Worm (Caenorhabditis elegans) whole organism, early embryonic: Measurements from ENCODE around the gene Y10G11A.1.

ENCODE experiments used
- B0310.2 ChIP-seq: sonication (generic microtip); optimal IDR thresholded peaks from 2 replicates; lab custom pipeline; 2016; ENCODE audit warnings: mild to moderate bottlenecking, missing genetic modification characterization, missing compliant biosample characterization
- F13C5.2 ChIP-seq: sonication (generic microtip); optimal IDR thresholded peaks from 2 replicates; lab custom pipeline; 2017; ENCODE audit warnings: mild to moderate bottlenecking, missing genetic modification characterization, inconsistent platforms, missing compliant biosample characterization
- aly-1 ChIP-seq: sonication (generic microtip); optimal IDR thresholded peaks from 2 replicates; lab custom pipeline; 2016; ENCODE audit warnings: missing genetic modification characterization, missing compliant biosample characterization
- ama-1 ChIP-seq: fragments of 150-350 bp; optimal IDR thresholded peaks from 2 replicates; lab custom pipeline; 2014
- ceh-13 ChIP-seq: fragments of 200-800 bp; sonication (Bioruptor generic); optimal IDR thresholded peaks from 2 replicates; lab custom pipeline; 2018; ENCODE audit warnings: mild to moderate bottlenecking, missing genetic modification characterization, missing compliant biosample characterization
- ceh-36 ChIP-seq: sonication (generic microtip); optimal IDR thresholded peaks from 2 replicates; lab custom pipeline; 2016; ENCODE audit warnings: missing genetic modification characterization, inconsistent platforms, missing compliant biosample characterization
- ets-7 ChIP-seq: sonication (generic microtip); optimal IDR thresholded peaks from 2 replicates; lab custom pipeline; 2016; ENCODE audit warnings: missing genotype, missing genetic modification characterization, missing compliant biosample characterization
- flt-1 ChIP-seq: fragments of 200-800 bp; sonication (Bioruptor generic); IDR thresholded peaks from 2 replicates; pipeline ENCODE4 v1.3.6; 2022; ENCODE audit warnings: missing genetic modification characterization, missing compliant biosample characterization
- hmbx-1 ChIP-seq: sonication (generic microtip); optimal IDR thresholded peaks from 2 replicates; lab custom pipeline; 2016; ENCODE audit warnings: mild to moderate bottlenecking, missing genetic modification characterization, missing compliant biosample characterization
- hmg-4 ChIP-seq: fragments of 200-800 bp; sonication (Bioruptor generic); optimal IDR thresholded peaks from 2 replicates; lab custom pipeline; 2018; ENCODE audit warnings: mild to moderate bottlenecking, missing genetic modification characterization, missing compliant biosample characterization
- hnd-1 ChIP-seq: sonication (generic microtip); optimal IDR thresholded peaks from 2 replicates; lab custom pipeline; 2016; ENCODE audit warnings: missing genetic modification characterization, missing compliant biosample characterization
- pes-1 ChIP-seq: fragments of 200-800 bp; sonication (Bioruptor generic); IDR thresholded peaks from 2 replicates; pipeline ENCODE4 v1.3.6; 2022; ENCODE audit warnings: missing genetic modification reagents, missing genetic modification characterization, missing compliant biosample characterization
- scrt-1 ChIP-seq: fragments of 200-800 bp; sonication (Bioruptor generic); IDR thresholded peaks from 2 replicates; pipeline ENCODE4 v1.3.6; 2022; ENCODE audit warnings: missing genetic modification characterization, missing compliant biosample characterization
- sea-1 ChIP-seq: fragments of 200-800 bp; sonication (Bioruptor generic); conservative IDR thresholded peaks from 2 replicates; pipeline ENCODE4 v1.3.6; 2022; ENCODE audit warnings: missing genetic modification characterization, missing compliant biosample characterization
- tbx-11 ChIP-seq: fragments of 200-800 bp; sonication (Bioruptor generic); IDR thresholded peaks from 2 replicates; pipeline ENCODE4 v1.3.6; 2022; ENCODE audit warnings: missing genetic modification characterization, missing compliant biosample characterization
- tbx-37 ChIP-seq: fragments of 200-800 bp; sonication (Bioruptor generic); conservative IDR thresholded peaks from 2 replicates; pipeline ENCODE4 v1.3.6; 2022; ENCODE audit warnings: missing genetic modification reagents, missing genetic modification characterization, missing compliant biosample characterization
- tra-4 ChIP-seq: sonication (generic microtip); optimal IDR thresholded peaks from 2 replicates; lab custom pipeline; 2017; ENCODE audit warnings: missing genetic modification characterization, missing compliant biosample characterization

Y10G11A.1 gene

DNA sequence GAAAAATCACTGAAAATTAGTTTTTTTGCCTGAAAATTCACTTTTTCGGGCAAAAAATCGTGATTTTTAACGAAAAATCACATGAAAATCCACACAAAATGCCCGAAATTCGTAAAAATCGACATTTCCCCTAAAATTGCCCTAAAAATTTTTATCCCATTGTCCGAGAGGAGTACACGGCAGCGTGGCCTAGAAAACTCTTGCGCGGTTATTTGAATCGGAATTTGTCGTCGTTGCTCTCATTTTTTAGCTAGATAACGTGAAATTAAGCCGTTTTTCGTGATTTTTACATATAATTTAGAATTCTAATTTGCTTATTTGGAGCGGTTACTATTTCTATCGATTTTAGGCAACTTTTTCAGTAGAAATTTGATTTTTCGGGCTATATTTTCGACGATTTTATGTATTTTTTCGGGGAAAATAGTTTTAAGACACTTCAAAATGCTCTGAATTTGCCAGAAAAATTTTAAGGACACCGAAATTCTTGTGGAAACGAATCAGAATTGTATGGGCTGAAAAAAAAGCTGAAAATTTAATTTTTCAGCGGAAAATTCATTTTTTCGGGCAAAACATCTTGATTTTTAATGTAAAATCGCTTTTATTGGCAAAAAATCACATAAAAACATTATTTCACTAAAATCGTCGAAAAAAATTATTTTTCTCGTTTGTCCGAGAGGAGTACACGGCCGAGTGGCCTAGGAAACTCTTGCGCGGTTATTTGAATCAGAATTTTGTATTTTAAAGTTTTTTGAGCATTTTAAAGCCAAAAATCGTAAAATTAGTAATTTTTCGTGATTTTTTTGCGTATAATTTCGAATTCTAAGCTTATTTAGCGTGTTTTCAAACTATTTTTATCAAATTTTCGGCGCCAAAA, 9.1 kb upstream of the Y10G11A.1 start:
- TF ChIP-seq sea-1: 0 out of 2 replicates have a peak, but pooled peaks have one; percentile 9
- no peak for TF ChIP-seq B0310.2 (tag; lab: Kevin White, UChicago)
- no peak for TF ChIP-seq tbx-11
- peak; percentile 74 for TF ChIP-seq pes-1 (GFP tag; lab: Robert Waterston, UW)
- no peak for TF ChIP-seq ceh-36 (tag; lab: Kevin White, UChicago)
- peak; percentile 80 for TF ChIP-seq tbx-37 (GFP tag; lab: Robert Waterston, UW)
- TF ChIP-seq hmg-4 (GFP tag; lab: Kevin White, UChicago): no peak
- TF ChIP-seq ets-7: no peak
- no peak for TF ChIP-seq flt-1
- TF ChIP-seq hnd-1 (tag; lab: Kevin White, UChicago): no peak
- TF ChIP-seq hmbx-1 (tag; lab: Kevin White, UChicago): no peak
- TF ChIP-seq F13C5.2 (tag; lab: Kevin White, UChicago): peak; percentile 5

DNA sequence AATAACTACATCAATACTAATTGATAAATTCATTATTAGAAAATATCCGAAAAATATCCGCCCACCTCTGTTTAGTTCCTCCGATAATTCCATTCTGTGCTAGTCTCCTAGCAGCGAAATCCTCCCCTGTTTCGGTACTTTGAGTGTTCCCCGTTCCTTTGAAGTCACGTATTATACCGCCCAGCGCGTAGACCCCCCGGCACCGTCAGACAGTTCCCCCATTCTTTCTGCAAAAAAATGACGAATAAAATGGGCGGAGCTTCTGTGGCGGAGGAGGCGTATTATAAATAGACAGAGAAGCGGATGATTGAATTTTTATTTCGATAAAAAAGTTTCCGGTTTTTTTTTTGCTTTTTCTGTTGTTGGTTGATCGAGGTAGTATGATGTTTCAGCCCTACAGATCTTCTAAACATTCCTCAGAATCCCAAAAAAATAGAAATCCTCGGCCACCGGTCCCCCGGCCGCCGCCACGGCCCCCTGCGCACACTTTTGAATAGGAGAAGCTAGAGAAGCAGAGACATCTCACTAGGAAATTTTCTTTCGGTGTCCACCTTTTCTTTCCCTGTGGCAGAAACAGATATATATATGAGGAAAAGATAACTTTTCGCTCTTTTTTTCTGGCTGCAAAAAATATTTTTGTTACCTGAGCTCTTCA, 2.4 kb upstream of the Y10G11A.1 start:
- TF ChIP-seq tbx-11: no peak
- no peak for TF ChIP-seq scrt-1 (GFP tag; lab: Robert Waterston, UW)
- TF ChIP-seq hmbx-1 (tag; lab: Kevin White, UChicago): no peak
- TF ChIP-seq tra-4 (tag; lab: Kevin White, UChicago): no peak
- TF ChIP-seq sea-1: no peak
- TF ChIP-seq ama-1: no peak
- TF ChIP-seq ceh-13 (GFP tag; lab: Kevin White, UChicago): no peak
- no peak for TF ChIP-seq F13C5.2 (tag; lab: Kevin White, UChicago)
- TF ChIP-seq pes-1 (GFP tag; lab: Robert Waterston, UW): no peak
- no peak for TF ChIP-seq aly-1 (tag; lab: Kevin White, UChicago)
- no peak for TF ChIP-seq flt-1
- no peak for TF ChIP-seq hmg-4 (GFP tag; lab: Kevin White, UChicago)
- TF ChIP-seq hnd-1 (tag; lab: Kevin White, UChicago): no peak
- TF ChIP-seq ceh-36 (tag; lab: Kevin White, UChicago): no peak

ce11 chrIV:16431929-16432328, 7.5 kb downstream of the Y10G11A.1 start, which contains the start of gene dlc-3:
Gene dlc-3 (plus strand): TSS chrIV:16432229.
- TF ChIP-seq ceh-13 (GFP tag; lab: Kevin White, UChicago): no peak
- no peak for TF ChIP-seq ama-1
- TF ChIP-seq tbx-37 (GFP tag; lab: Robert Waterston, UW): no peak
- no peak for TF ChIP-seq aly-1 (tag; lab: Kevin White, UChicago)
- no peak for TF ChIP-seq F13C5.2 (tag; lab: Kevin White, UChicago)
- TF ChIP-seq hmbx-1 (tag; lab: Kevin White, UChicago): no peak
- TF ChIP-seq scrt-1 (GFP tag; lab: Robert Waterston, UW): no peak
- TF ChIP-seq hmg-4 (GFP tag; lab: Kevin White, UChicago): no peak
- TF ChIP-seq ceh-36 (tag; lab: Kevin White, UChicago): no peak
- no peak for TF ChIP-seq tra-4 (tag; lab: Kevin White, UChicago)
- no peak for TF ChIP-seq flt-1
- TF ChIP-seq pes-1 (GFP tag; lab: Robert Waterston, UW): no peak

ce11 chrIV:16440446-16441049, 16.1 kb downstream of the Y10G11A.1 start:
- TF ChIP-seq pes-1 (GFP tag; lab: Robert Waterston, UW): peak; percentile 49; the same call in 1 of the 2 replicates

DNA sequence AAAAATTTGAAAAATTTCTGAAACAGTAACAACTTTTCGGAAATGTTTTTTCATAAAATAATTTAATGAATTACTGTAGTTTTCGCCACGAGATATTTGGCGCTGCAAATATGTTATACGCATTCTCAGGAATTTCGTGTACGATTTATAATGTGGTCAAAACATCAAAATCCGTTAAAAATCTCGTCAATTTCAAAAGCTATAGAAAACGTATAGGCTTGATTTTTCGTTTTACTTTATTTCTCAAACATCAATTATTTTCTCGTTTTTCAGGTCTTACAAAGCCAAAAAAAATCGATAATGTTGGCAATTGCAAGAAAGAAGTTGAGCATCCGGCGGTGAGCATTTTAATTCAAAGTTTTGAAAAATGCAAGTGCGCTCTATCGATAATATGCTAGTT, 18.5 kb downstream of the Y10G11A.1 start, which contains the start of gene dlc-4:
Gene dlc-4, plus strand, starts transcription at position 301 of the 400 bp plus-strand sequence.
- TF ChIP-seq flt-1 (no peak), scrt-1 (GFP tag; lab: Robert Waterston, UW) (no peak), hnd-1 (tag; lab: Kevin White, UChicago) (no peak), sea-1 (no peak), tbx-11 (no peak), tbx-37 (GFP tag; lab: Robert Waterston, UW) (no peak), ceh-13 (GFP tag; lab: Kevin White, UChicago) (no peak), ceh-36 (tag; lab: Kevin White, UChicago) (no peak), tra-4 (tag; lab: Kevin White, UChicago) (no peak), F13C5.2 (tag; lab: Kevin White, UChicago) (no peak), ets-7 (no peak)

- no peak for TF ChIP-seq ceh-13 (GFP tag; lab: Kevin White, UChicago)
- no peak for TF ChIP-seq tbx-11
- TF ChIP-seq hnd-1 (tag; lab: Kevin White, UChicago): no peak
- no peak for TF ChIP-seq hmbx-1 (tag; lab: Kevin White, UChicago)
- no peak for TF ChIP-seq ceh-36 (tag; lab: Kevin White, UChicago)
- TF ChIP-seq ama-1: no peak
- TF ChIP-seq aly-1 (tag; lab: Kevin White, UChicago): no peak
- TF ChIP-seq B0310.2 (tag; lab: Kevin White, UChicago): no peak
- TF ChIP-seq F13C5.2 (tag; lab: Kevin White, UChicago): no peak
- TF ChIP-seq pes-1 (GFP tag; lab: Robert Waterston, UW): no peak
- no peak for TF ChIP-seq flt-1
- TF ChIP-seq sea-1: no peak
- no peak for TF ChIP-seq tra-4 (tag; lab: Kevin White, UChicago)
- no peak for TF ChIP-seq scrt-1 (GFP tag; lab: Robert Waterston, UW)
- TF ChIP-seq tbx-37 (GFP tag; lab: Robert Waterston, UW): no peak
- no peak for TF ChIP-seq ets-7
- TF ChIP-seq hmg-4 (GFP tag; lab: Kevin White, UChicago): no peak
Measured at ce11 chrIV:16446664-16447063, 22.2 kb downstream of the Y10G11A.1 start.
